Fruit fly (Drosophila melanogaster): ENCODE measurements around the gene CG31675.

DNA sequence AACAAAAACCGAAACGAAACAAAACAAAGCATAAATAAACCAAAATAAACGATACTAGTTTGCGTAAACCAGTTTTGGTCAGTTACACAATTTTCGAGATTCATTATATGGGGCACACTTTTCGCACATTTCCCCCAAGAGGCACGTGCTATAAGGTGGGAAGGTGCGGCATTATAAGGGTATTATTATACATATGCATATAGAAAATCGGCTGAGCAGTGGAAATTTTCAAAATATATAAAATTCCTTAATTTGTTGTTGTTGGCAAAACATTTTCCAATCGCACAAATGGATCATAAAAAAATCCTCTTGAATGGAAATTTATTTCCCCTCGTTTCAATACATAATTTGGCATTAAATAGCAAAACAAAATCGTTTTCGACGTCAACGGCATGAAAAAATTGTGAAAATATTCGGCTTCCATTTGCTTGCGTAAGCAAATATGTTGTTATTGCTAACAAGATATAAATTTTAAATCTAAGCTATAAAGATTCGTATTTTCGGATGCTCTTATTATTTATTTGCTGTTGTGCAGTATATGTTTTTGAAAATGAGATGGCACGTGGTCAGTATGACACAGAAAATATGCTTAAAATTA lies 31.0 kb downstream of the CG31675 start:
- no peak for TF ChIP-seq CG8478 (optimal IDR thresholded peaks at IDR 0.05)
- TF ChIP-seq CTCF (optimal IDR thresholded peaks at IDR 0.05) = no peak

All from S2 (cell line).